Worm (Caenorhabditis elegans): ENCODE results near the gene ins-35.
A peak's percentile ranks its signal among the peaks of the same experiment; 100 is the strongest.

ins-35 gene

DNA sequence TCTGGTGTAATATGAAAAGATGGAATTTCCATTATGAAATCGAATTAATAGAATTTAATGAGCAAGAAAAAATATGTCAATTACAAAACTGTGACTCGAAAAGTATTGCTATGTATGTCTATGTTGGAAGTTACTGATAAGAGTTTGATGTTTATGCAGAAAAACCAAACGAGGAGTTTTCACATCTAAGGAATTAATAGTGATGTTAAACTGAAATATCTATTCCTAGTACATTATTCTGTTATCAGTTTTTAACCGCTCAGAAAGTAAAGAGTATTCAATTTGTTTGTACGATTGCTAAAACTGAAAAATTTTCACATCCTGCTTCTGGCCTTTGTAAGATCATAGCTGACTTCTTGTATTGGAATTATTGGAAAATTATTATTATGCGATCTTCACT, 11.6 kb downstream of the ins-35 start, which contains the start of gene K02E2.7:
K02E2.7 (minus strand) TSS at position 101 of the 400 bp plus-strand sequence.
- TF ChIP-seq snpc-4 (tag; optimal IDR thresholded peaks at IDR 0.05) (no peak), nhr-129 (tag; optimal IDR thresholded peaks at IDR 0.05) (no peak), sem-4 (tag; optimal IDR thresholded peaks at IDR 0.05) (no peak), nhr-25 (tag; optimal IDR thresholded peaks at IDR 0.05) (no peak), R02D3.7 (tag; optimal IDR thresholded peaks at IDR 0.05) (no peak), mbf-1 (tag; optimal IDR thresholded peaks at IDR 0.05) (no peak), nhr-12 (tag; optimal IDR thresholded peaks at IDR 0.05) (no peak), ztf-4 (tag; optimal IDR thresholded peaks at IDR 0.05) (no peak), C34F6.9 (tag; optimal IDR thresholded peaks at IDR 0.05) (no peak), sma-9 (GFP tag; optimal IDR thresholded peaks at IDR 0.05) (no peak), sma-9 (tag; optimal IDR thresholded peaks at IDR 0.05) (no peak), skn-1 (tag; optimal IDR thresholded peaks at IDR 0.05) (no peak), F13H6.1 (tag; optimal IDR thresholded peaks at IDR 0.05) (no peak), ama-1 (optimal IDR thresholded peaks at IDR 0.05) (no peak), elt-1 (tag; optimal IDR thresholded peaks at IDR 0.05) (no peak), aly-2 (tag; optimal IDR thresholded peaks at IDR 0.05) (no peak)

DNA sequence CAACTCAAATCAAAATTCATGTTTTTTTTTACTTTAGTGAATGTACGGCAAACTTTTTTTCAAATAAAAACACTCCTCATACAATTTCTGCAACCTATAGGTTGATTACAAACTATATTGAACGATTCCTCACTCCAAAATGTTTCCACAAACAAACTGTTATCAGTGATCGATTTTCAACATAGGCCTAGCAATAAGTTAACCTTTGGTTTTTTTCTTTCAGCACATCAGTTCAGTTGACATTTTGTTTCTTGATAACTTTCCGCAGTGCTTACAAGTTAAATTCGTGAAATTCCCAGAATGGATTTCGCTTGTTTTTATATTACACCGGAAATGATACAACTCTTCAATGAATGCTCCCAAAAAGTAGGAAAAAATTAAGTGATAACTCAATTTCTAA, 12.1 kb downstream of the ins-35 start, which contains the start of gene F53H2.1:
F53H2.1 (plus strand) TSS at position 301 of the 400 bp plus-strand sequence.
- TF ChIP-seq unc-39 (tag; optimal IDR thresholded peaks at IDR 0.05): no peak
- TF ChIP-seq nhr-11 (tag; optimal IDR thresholded peaks at IDR 0.05): no peak
- no peak for TF ChIP-seq nhr-23 (tag; optimal IDR thresholded peaks at IDR 0.05)
- TF ChIP-seq nhr-12 (tag; optimal IDR thresholded peaks at IDR 0.05): no peak
- no peak for TF ChIP-seq lin-39 (tag; optimal IDR thresholded peaks at IDR 0.05)
- no peak for TF ChIP-seq sma-3 (GFP tag; optimal IDR thresholded peaks at IDR 0.05)
- TF ChIP-seq nhr-21 (tag; optimal IDR thresholded peaks at IDR 0.05): no peak
- TF ChIP-seq unc-62 (GFP tag; optimal IDR thresholded peaks at IDR 0.05): no peak
- no peak for TF ChIP-seq nhr-129 (tag; optimal IDR thresholded peaks at IDR 0.05)
- TF ChIP-seq ceh-16 (tag; optimal IDR thresholded peaks at IDR 0.05): no peak

DNA sequence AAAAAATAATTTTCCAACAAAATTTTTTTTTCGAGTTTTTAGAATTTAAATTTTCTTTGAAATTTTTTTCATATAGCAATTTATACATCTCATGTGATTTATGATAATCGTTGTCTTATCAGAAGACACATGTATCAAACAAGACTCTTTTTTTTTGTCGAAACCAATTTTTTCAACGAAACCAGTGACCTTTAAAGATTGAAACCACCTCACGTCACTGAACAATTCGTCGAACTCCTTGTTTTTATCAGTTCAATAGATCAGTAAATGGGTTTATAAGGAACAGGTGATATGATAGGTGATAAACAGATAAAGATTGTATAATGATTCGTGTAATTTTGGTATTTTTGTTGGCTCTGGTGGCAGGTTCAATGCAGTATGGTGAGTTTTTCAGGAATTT, 18.4 kb downstream of the ins-35 start, which contains the start of gene cnc-7:
cnc-7 (plus strand) TSS at position 301 of the 400 bp plus-strand sequence.
- TF ChIP-seq nhr-21 (tag; optimal IDR thresholded peaks at IDR 0.05) (no peak), C34F6.9 (tag; optimal IDR thresholded peaks at IDR 0.05) (no peak), sma-3 (GFP tag; optimal IDR thresholded peaks at IDR 0.05) (peak; percentile 34)

DNA sequence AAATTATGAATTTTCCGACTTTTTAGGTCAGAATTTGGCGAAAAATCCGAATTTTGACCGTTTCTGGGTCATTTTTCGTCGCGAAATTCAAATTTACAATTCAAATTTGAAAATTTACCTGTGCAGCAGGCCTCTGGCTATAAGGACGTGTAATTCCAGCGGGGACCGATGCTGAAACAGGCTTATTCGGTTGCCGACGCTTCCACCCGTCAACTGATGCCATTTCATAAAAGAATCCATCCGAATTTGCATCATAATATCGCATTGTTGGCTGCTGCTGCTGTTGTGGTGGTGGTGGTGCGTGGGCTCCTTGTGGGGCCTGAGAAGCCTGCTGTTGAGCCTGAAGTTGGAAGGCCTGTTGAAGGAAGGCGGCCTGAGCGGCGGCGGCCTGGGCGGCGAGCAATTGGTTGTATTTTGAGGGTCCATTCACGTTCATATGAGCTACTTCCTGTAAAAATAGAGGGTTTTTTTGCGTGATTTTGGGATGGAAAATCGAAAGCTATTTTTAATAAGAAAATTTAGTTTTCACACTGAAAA, 24.3 kb downstream of the ins-35 start:
- no peak for TF ChIP-seq sma-3 (GFP tag; optimal IDR thresholded peaks at IDR 0.05)
- no peak for TF ChIP-seq dmd-4 (tag; optimal IDR thresholded peaks at IDR 0.05)
- TF ChIP-seq R02D3.7 (tag; optimal IDR thresholded peaks at IDR 0.05): no peak
- TF ChIP-seq snpc-4 (tag; optimal IDR thresholded peaks at IDR 0.05): no peak
- TF ChIP-seq lin-39 (tag; optimal IDR thresholded peaks at IDR 0.05): no peak
- TF ChIP-seq gmeb-1 (tag; optimal IDR thresholded peaks at IDR 0.05): no peak
- TF ChIP-seq unc-62 (GFP tag; optimal IDR thresholded peaks at IDR 0.05): no peak
- TF ChIP-seq egl-27 (tag; optimal IDR thresholded peaks at IDR 0.05): no peak
- no peak for TF ChIP-seq nhr-77 (tag; optimal IDR thresholded peaks at IDR 0.05)
- no peak for TF ChIP-seq nhr-12 (tag; optimal IDR thresholded peaks at IDR 0.05)

DNA sequence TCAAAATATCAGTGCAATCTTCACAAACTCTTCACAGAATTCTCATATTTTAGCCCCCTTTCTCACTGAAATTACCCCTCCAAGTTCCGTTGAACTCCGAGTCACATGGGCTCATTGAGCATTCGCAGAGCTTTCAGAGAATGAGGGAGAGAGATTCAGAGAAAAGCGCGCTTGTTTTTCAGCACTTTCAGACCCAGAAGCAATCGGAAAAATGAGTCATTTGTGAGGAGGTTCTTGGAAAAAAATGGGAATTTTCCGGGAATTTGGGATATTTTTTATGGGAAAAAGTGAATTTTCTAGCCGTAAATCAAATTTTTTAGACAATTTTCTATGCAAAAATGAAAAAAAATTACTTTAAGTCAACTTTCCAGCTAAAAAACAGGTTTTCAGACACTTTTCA, 27.5 kb downstream of the ins-35 start:
- TF ChIP-seq snpc-4 (tag; optimal IDR thresholded peaks at IDR 0.05): no peak
- TF ChIP-seq gmeb-1 (tag; optimal IDR thresholded peaks at IDR 0.05): no peak
- no peak for TF ChIP-seq aly-2 (tag; optimal IDR thresholded peaks at IDR 0.05)
- peak; percentile 30 for TF ChIP-seq nhr-21 (tag; optimal IDR thresholded peaks at IDR 0.05)
- no peak for TF ChIP-seq ztf-4 (tag; optimal IDR thresholded peaks at IDR 0.05)
- peak; percentile 7 for TF ChIP-seq C34F6.9 (tag; optimal IDR thresholded peaks at IDR 0.05)
- no peak for TF ChIP-seq crh-2 (tag; optimal IDR thresholded peaks at IDR 0.05)
- no peak for TF ChIP-seq zag-1 (tag; optimal IDR thresholded peaks at IDR 0.05)
- no peak for TF ChIP-seq dmd-4 (tag; optimal IDR thresholded peaks at IDR 0.05)
- TF ChIP-seq lsy-2 (tag; optimal IDR thresholded peaks at IDR 0.05): peak in 1 of 2 experiments; percentile 39
- no peak for TF ChIP-seq nhr-11 (tag; optimal IDR thresholded peaks at IDR 0.05)
- no peak for TF ChIP-seq nhr-129 (tag; optimal IDR thresholded peaks at IDR 0.05)
- no peak for TF ChIP-seq nhr-6 (tag; optimal IDR thresholded peaks at IDR 0.05)
- TF ChIP-seq lin-13 (GFP tag; optimal IDR thresholded peaks at IDR 0.05): no peak

DNA sequence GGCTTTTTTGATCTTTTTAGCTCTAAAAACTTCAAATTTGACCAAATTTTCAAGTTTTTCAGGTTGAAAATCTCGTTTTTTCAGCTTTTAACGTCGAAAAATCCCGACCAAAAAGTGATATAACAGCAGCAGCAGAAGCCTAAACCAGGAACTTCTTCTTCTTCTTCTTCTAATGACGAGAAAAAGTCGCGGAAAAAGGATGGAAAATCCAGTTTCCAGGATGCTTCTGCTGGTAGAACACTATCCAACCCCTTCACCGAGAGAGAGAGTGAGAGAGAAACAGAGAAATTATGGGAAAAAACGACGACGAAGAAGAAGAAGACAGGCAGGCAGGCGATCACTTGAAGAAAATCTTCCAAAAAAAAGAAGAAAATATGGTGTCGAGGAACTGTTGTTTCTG, 31.5 kb downstream of the ins-35 start:
- TF ChIP-seq peb-1 (tag; optimal IDR thresholded peaks at IDR 0.05) (no peak), F13H6.1 (tag; optimal IDR thresholded peaks at IDR 0.05) (no peak), nhr-23 (tag; optimal IDR thresholded peaks at IDR 0.05) (no peak)

Data from whole organism, L2 larva.